Worm (Caenorhabditis elegans): Measurements from ENCODE around the gene col-157.

The col-157 gene

ce11 chrV:11443503-11443902, 40.3 kb upstream of the col-157 start, which contains the start of gene F57B7.2:
TSS of gene F57B7.2 (minus strand) at chrV:11443603.
- TF ChIP-seq elt-3 (tag; optimal IDR thresholded peaks at IDR 0.05) (no peak), mep-1 (tag; optimal IDR thresholded peaks at IDR 0.05) (no peak), nhr-12 (tag; optimal IDR thresholded peaks at IDR 0.05) (no peak), bed-3 (GFP tag; optimal IDR thresholded peaks at IDR 0.05) (no peak), ceh-83 (GFP tag; optimal IDR thresholded peaks at IDR 0.05) (no peak), hlh-1 (tag; optimal IDR thresholded peaks at IDR 0.05) (no peak), nhr-76 (tag; optimal IDR thresholded peaks at IDR 0.05) (no peak), ceh-43 (GFP tag; optimal IDR thresholded peaks at IDR 0.05) (no peak), ham-2 (GFP tag; optimal IDR thresholded peaks at IDR 0.05) (no peak), ceh-39 (tag; optimal IDR thresholded peaks at IDR 0.05) (no peak)

ce11 chrV:11445375-11445774, 38.5 kb upstream of the col-157 start:
- peak; percentile 4 for TF ChIP-seq mls-2 (tag; optimal IDR thresholded peaks at IDR 0.05)
- peak; percentile 44 for TF ChIP-seq ces-1 (GFP tag; optimal IDR thresholded peaks at IDR 0.05)
- no peak for TF ChIP-seq nhr-237 (tag; optimal IDR thresholded peaks at IDR 0.05)
- TF ChIP-seq nhr-76 (tag; optimal IDR thresholded peaks at IDR 0.05) = no peak
- peak; percentile 12 for TF ChIP-seq drap-1 (GFP tag; optimal IDR thresholded peaks at IDR 0.05)
- no peak for TF ChIP-seq snpc-4 (tag; optimal IDR thresholded peaks at IDR 0.05)
- TF ChIP-seq M03D4.4 (tag; optimal IDR thresholded peaks at IDR 0.05) = peak; percentile 4
- TF ChIP-seq bed-3 (GFP tag; optimal IDR thresholded peaks at IDR 0.05) = no peak
- TF ChIP-seq nhr-12 (tag; optimal IDR thresholded peaks at IDR 0.05) = no peak
- no peak for TF ChIP-seq ceh-39 (tag; optimal IDR thresholded peaks at IDR 0.05)

- TF ChIP-seq ceh-83 (GFP tag; optimal IDR thresholded peaks at IDR 0.05) (no peak), hlh-1 (tag; optimal IDR thresholded peaks at IDR 0.05) (peak; percentile 91), elt-1 (tag; optimal IDR thresholded peaks at IDR 0.05; ENCODE audit: borderline replicate concordance, insufficient read depth) (no peak), unc-62 (GFP tag; optimal IDR thresholded peaks at IDR 0.05) (peak; percentile 12), zip-8 (tag; optimal IDR thresholded peaks at IDR 0.05) (no peak), bed-3 (GFP tag; optimal IDR thresholded peaks at IDR 0.05) (no peak), ces-1 (GFP tag; optimal IDR thresholded peaks at IDR 0.05) (peak; percentile 94)
Observed at ce11 chrV:11446297-11446696, 37.5 kb upstream of the col-157 start, which contains the start of gene mig-17. TSS of gene mig-17 (plus strand) at chrV:11446685.

- TF ChIP-seq ces-1 (GFP tag; optimal IDR thresholded peaks at IDR 0.05) (no peak), nhr-12 (tag; optimal IDR thresholded peaks at IDR 0.05) (no peak), hlh-1 (tag; optimal IDR thresholded peaks at IDR 0.05) (no peak), snpc-4 (tag; optimal IDR thresholded peaks at IDR 0.05) (no peak), lin-32 (GFP tag; optimal IDR thresholded peaks at IDR 0.05) (no peak), mls-2 (tag; optimal IDR thresholded peaks at IDR 0.05) (no peak)
Observed at ce11 chrV:11449404-11449803, 34.4 kb upstream of the col-157 start.

- TF ChIP-seq sptf-1 (tag; optimal IDR thresholded peaks at IDR 0.05) (no peak), M03D4.4 (tag; optimal IDR thresholded peaks at IDR 0.05) (no peak), unc-39 (tag; optimal IDR thresholded peaks at IDR 0.05) (no peak), lin-32 (GFP tag; optimal IDR thresholded peaks at IDR 0.05) (no peak), cnd-1 (tag; optimal IDR thresholded peaks at IDR 0.05) (no peak)
Observed at ce11 chrV:11450257-11450656, 33.6 kb upstream of the col-157 start, which contains the start of gene col-156. TSS of gene col-156 (minus strand) at chrV:11450357.

- TF ChIP-seq unc-39 (tag; optimal IDR thresholded peaks at IDR 0.05) = no peak
- peak; percentile 54 for TF ChIP-seq ces-1 (GFP tag; optimal IDR thresholded peaks at IDR 0.05)
Observed at ce11 chrV:11454917-11455316, 28.9 kb upstream of the col-157 start.

- TF ChIP-seq unc-120 (tag; optimal IDR thresholded peaks at IDR 0.05; ENCODE audit: poor library complexity, severe bottlenecking) (no peak), elt-1 (tag; optimal IDR thresholded peaks at IDR 0.05; ENCODE audit: borderline replicate concordance, insufficient read depth) (no peak), mab-5 (tag; optimal IDR thresholded peaks at IDR 0.05) (no peak), ces-1 (GFP tag; optimal IDR thresholded peaks at IDR 0.05) (no peak)
Observed at ce11 chrV:11459255-11459654, 24.6 kb upstream of the col-157 start, which contains the start of gene T11F9.1. TSS of gene T11F9.1 (plus strand) at chrV:11459555.
